Fruit fly (Drosophila melanogaster): ENCODE results near the gene PolrMT.

PolrMT gene

DNA sequence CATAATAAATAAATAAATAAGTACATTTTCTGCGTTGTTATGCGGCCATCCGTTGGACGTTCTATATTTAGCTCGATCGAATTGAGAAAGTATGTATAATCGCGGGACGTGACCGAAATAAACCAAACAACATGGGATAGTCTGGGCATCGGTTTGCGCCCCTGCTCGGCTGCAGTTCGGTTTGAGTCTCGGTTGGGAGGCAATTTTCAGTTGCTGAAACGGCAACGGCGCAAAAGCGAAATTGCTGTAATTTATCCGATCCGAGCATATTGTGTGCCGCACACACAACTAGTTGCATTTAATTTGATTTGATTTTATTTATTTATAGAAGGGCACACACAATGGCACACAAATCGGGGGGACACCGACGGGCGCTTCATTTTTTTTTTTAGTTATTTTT lies 10.0 kb upstream of the PolrMT start (continued):
- TF ChIP-seq vvl (GFP tag; IDR thresholded peaks at IDR 0.05) (peak; percentile 13; the same call in 1 of the 2 replicates), Sry-β (GFP tag; optimal IDR thresholded peaks at IDR 0.05) (no peak), Ets65A (GFP tag) (peak; percentile 35), Pdp1 (GFP tag; optimal IDR thresholded peaks at IDR 0.05) (peak in 1 of 2 experiments; percentile 32), Max (GFP tag; optimal IDR thresholded peaks at IDR 0.05) (peak; percentile 17)

DNA sequence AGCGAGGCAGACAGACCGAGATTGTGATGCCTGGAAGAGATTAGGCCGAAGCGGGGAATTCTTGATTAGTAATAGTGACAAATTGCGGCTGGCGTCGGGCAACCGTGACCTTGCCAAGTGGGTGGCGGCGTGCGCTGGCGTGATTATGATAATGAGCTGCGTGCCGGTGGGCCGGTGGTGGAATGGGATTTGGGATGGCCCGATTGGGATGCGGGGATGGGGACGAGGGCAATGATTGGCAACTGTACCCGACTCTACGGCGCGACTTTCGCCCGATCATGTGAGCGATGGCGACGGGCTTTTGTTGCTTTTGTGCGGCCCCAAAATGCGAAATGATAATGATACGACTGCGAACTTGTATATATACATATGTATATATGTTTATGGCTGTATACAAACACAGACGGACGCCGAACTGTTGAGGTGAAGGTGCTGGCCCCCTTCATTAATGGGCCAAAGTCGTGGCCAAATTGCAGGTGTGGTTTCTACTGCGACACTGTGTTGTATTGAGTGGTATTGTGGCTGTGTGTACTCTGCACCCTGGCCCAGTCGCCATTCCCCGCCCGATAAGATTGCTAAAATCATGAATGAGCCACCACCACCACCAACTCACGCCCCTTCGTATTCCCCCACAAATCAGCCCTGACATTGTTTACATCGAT lies 8.6 kb upstream of the PolrMT start:
- no peak for TF ChIP-seq Fer3 (tag; optimal IDR thresholded peaks at IDR 0.05)
- TF ChIP-seq CG3281 (GFP tag; optimal IDR thresholded peaks at IDR 0.05), result peak; percentile 25
- TF ChIP-seq CG6765 (GFP tag; optimal IDR thresholded peaks at IDR 0.05), result peak; percentile 30
- TF ChIP-seq gsb-n (tag; optimal IDR thresholded peaks at IDR 0.05), result no peak
- TF ChIP-seq crol (GFP tag; IDR thresholded peaks at IDR 0.05), result peak; percentile 34; the same call in 1 of the 2 replicates
- TF ChIP-seq Fer2 (tag; optimal IDR thresholded peaks at IDR 0.05), result no peak
- TF ChIP-seq cwo (GFP tag; optimal IDR thresholded peaks at IDR 0.05), result peak; percentile 74
- no peak for TF ChIP-seq trem (tag; optimal IDR thresholded peaks at IDR 0.05)
- no peak for TF ChIP-seq so (GFP tag; IDR thresholded peaks at IDR 0.05)
- no peak for TF ChIP-seq CG13123 (GFP tag; optimal IDR thresholded peaks at IDR 0.05)
- no peak for TF ChIP-seq Elba2 (GFP tag; optimal IDR thresholded peaks at IDR 0.05)
- no peak for TF ChIP-seq Hsf (GFP tag; optimal IDR thresholded peaks at IDR 0.05)
- TF ChIP-seq CG7987 (GFP tag; optimal IDR thresholded peaks at IDR 0.05), result peak; percentile 77
- no peak for TF ChIP-seq CG12155 (GFP tag; optimal IDR thresholded peaks at IDR 0.05)
- TF ChIP-seq CG15269 (tag; optimal IDR thresholded peaks at IDR 0.05), result no peak
- no peak for TF ChIP-seq YL-1 (GFP tag; optimal IDR thresholded peaks at IDR 0.05)
- no peak for TF ChIP-seq Doc3 (GFP tag; IDR thresholded peaks at IDR 0.05; ENCODE audit: partially characterized antibody)
- TF ChIP-seq lbe (GFP tag; optimal IDR thresholded peaks at IDR 0.05), result peak; percentile 6
- TF ChIP-seq vvl (GFP tag; IDR thresholded peaks at IDR 0.05), result peak; percentile 45; the same call in 1 of the 2 replicates
- peak; percentile 18 for TF ChIP-seq B-H2 (GFP tag; optimal IDR thresholded peaks at IDR 0.05)
- no peak for TF ChIP-seq Lhr (GFP tag; optimal IDR thresholded peaks at IDR 0.05)
- no peak for TF ChIP-seq danr (GFP tag; IDR thresholded peaks at IDR 0.05)
- no peak for TF ChIP-seq row (GFP tag; IDR thresholded peaks at IDR 0.05)
- no peak for TF ChIP-seq Chrac-16 (GFP tag; optimal IDR thresholded peaks at IDR 0.05)
- TF ChIP-seq ab (GFP tag; optimal IDR thresholded peaks at IDR 0.05), result no peak
- peak; percentile 33 for TF ChIP-seq sug (tag; optimal IDR thresholded peaks at IDR 0.05)
- no peak for TF ChIP-seq Mrtf (GFP tag; IDR thresholded peaks at IDR 0.05)
- peak; percentile 48; the same call in 1 of the 2 replicates for TF ChIP-seq GATAe (GFP tag; conservative IDR thresholded peaks at IDR 0.05)
- TF ChIP-seq CG6689 (GFP tag; IDR thresholded peaks at IDR 0.05), result no peak
- no peak for TF ChIP-seq H2.0 (GFP tag; IDR thresholded peaks at IDR 0.05)
- TF ChIP-seq Hmx (GFP tag; optimal IDR thresholded peaks at IDR 0.05), result no peak
- TF ChIP-seq sens (GFP tag), result peak; percentile 49
- TF ChIP-seq Dp (GFP tag; optimal IDR thresholded peaks at IDR 0.05), result no peak
- 0 out of 3 replicates have a peak, but pooled peaks have one; percentile 5 for TF ChIP-seq hb (GFP tag; IDR thresholded peaks at IDR 0.05; ENCODE audit: partially characterized antibody)
- no peak for TF ChIP-seq CG10147 (GFP tag; optimal IDR thresholded peaks at IDR 0.05)
- TF ChIP-seq abd-A (tag; optimal IDR thresholded peaks at IDR 0.05), result no peak
- TF ChIP-seq Med (GFP tag), result peak; percentile 65
- no peak for TF ChIP-seq gem (tag; optimal IDR thresholded peaks at IDR 0.05)
- TF ChIP-seq PHDP (tag; optimal IDR thresholded peaks at IDR 0.05), result no peak
- no peak for TF ChIP-seq Hmr (GFP tag; optimal IDR thresholded peaks at IDR 0.05)
- peak; percentile 43 for TF ChIP-seq exex (tag; optimal IDR thresholded peaks at IDR 0.05)
- TF ChIP-seq CG12071 (GFP tag; optimal IDR thresholded peaks at IDR 0.05), result no peak
- TF ChIP-seq CG8388 (GFP tag; optimal IDR thresholded peaks at IDR 0.05), result no peak
- no peak for TF ChIP-seq Sox100B (GFP tag; optimal IDR thresholded peaks at IDR 0.05)
